Worm (Caenorhabditis elegans): ENCODE results near the gene tba-7.

- no peak for TF ChIP-seq mec-3 (tag; optimal IDR thresholded peaks at IDR 0.05; ENCODE audit: borderline replicate concordance)
- no peak for TF ChIP-seq ets-4 (tag; optimal IDR thresholded peaks at IDR 0.05)
- TF ChIP-seq ceh-19 (GFP tag; optimal IDR thresholded peaks at IDR 0.05), result no peak
- TF ChIP-seq K02D7.2 (tag; optimal IDR thresholded peaks at IDR 0.05), result no peak
- TF ChIP-seq pha-4 (tag; optimal IDR thresholded peaks at IDR 0.05), result no peak
- no peak for TF ChIP-seq ceh-30 (tag; optimal IDR thresholded peaks at IDR 0.05)
- no peak for TF ChIP-seq nhr-11 (tag; optimal IDR thresholded peaks at IDR 0.05)
- no peak for TF ChIP-seq pha-2 (tag; optimal IDR thresholded peaks at IDR 0.05)
- TF ChIP-seq ttx-3 (tag; optimal IDR thresholded peaks at IDR 0.05), result no peak
- no peak for TF ChIP-seq ceh-18 (tag; optimal IDR thresholded peaks at IDR 0.05)
- no peak for TF ChIP-seq unc-3 (GFP tag; conservative IDR thresholded peaks at IDR 0.05)
- TF ChIP-seq unc-3 (tag; optimal IDR thresholded peaks at IDR 0.05), result no peak
- no peak for TF ChIP-seq ama-1 (optimal IDR thresholded peaks at IDR 0.05)
- no peak for TF ChIP-seq ceh-48 (tag; optimal IDR thresholded peaks at IDR 0.05)
- TF ChIP-seq dve-1 (tag; optimal IDR thresholded peaks at IDR 0.05), result no peak
Observed at ce11 chrIII:11350107-11350826, 21.3 kb downstream of the tba-7 start.
